Worm (Caenorhabditis elegans): ENCODE results near the gene C52E2.3.

ce11 chrII:1850840-1851294, at the start of gene C52E2.3:
- TF ChIP-seq him-1 (tag; optimal IDR thresholded peaks at IDR 0.05): no peak
- no peak for TF ChIP-seq W03F9.2 (tag; optimal IDR thresholded peaks at IDR 0.05)
